Fruit fly (Drosophila melanogaster) whole organism, pupa: ENCODE results near the gene CG14456.

Experiments
- CG12605 ChIP-seq: fragments of 200-800 bp; sonication (Bioruptor generic); IDR thresholded peaks from 2 replicates; pipeline ENCODE4 v1.3.6; 2022; ENCODE audit warnings: missing biosample characterization, missing genetic modification characterization
- CG13204 ChIP-seq: fragments of 200-800 bp; sonication (Bioruptor generic); optimal IDR thresholded peaks from 2 replicates; lab custom pipeline; 2018; ENCODE audit warnings: missing biosample characterization, mild to moderate bottlenecking, missing genetic modification characterization, moderate library complexity
- CG14655 ChIP-seq: fragments of 200-800 bp; sonication (Bioruptor generic); optimal IDR thresholded peaks from 3 replicates; lab custom pipeline; 2017; ENCODE audit warnings: mild to moderate bottlenecking, missing biosample characterization, missing genetic modification reagents, missing genetic modification characterization
- CG15710 ChIP-seq: fragments of 200-800 bp; sonication (Bioruptor generic); optimal IDR thresholded peaks from 2 replicates; lab custom pipeline; 2018; ENCODE audit warnings: missing biosample characterization, mild to moderate bottlenecking, missing genetic modification characterization, moderate library complexity
- CG17806 ChIP-seq: fragments of 200-800 bp; sonication (Bioruptor generic); optimal IDR thresholded peaks from 2 replicates; lab custom pipeline; 2018; ENCODE audit warnings: missing biosample characterization, mild to moderate bottlenecking, missing genetic modification characterization, moderate library complexity
- CG32121 ChIP-seq: fragments of 200-800 bp; sonication (Bioruptor generic); IDR thresholded peaks from 2 replicates; pipeline ENCODE4 v1.3.6; 2022; ENCODE audit warnings: missing biosample characterization, missing genetic modification characterization
- CG34367 ChIP-seq: fragments of 200-800 bp; sonication (Bioruptor generic); optimal IDR thresholded peaks from 2 replicates; lab custom pipeline; 2018; ENCODE audit warnings: missing biosample characterization, mild to moderate bottlenecking, missing genetic modification characterization
- CG8159 ChIP-seq: fragments of 200-800 bp; sonication (Bioruptor generic); optimal IDR thresholded peaks from 3 replicates; lab custom pipeline; 2018; ENCODE audit warnings: missing biosample characterization, mild to moderate bottlenecking, missing genetic modification characterization, moderate library complexity
- CG8301 ChIP-seq: fragments of 200-800 bp; sonication (Bioruptor generic); optimal IDR thresholded peaks from 2 replicates; lab custom pipeline; 2018; ENCODE audit warnings: missing biosample characterization, mild to moderate bottlenecking, missing genetic modification characterization
- CG9948 ChIP-seq: fragments of 200-800 bp; sonication (Bioruptor generic); optimal IDR thresholded peaks from 2 replicates; lab custom pipeline; 2018; ENCODE audit warnings: missing biosample characterization, mild to moderate bottlenecking, missing genetic modification characterization, moderate library complexity
- D1 ChIP-seq: fragments of 200-800 bp; sonication (Bioruptor generic); optimal IDR thresholded peaks from 2 replicates; lab custom pipeline; 2018; ENCODE audit warnings: missing biosample characterization, mild to moderate bottlenecking, missing genetic modification characterization, moderate library complexity
- EcR ChIP-seq: fragments of 200-800 bp; sonication (Bioruptor generic); optimal IDR thresholded peaks from 3 replicates; lab custom pipeline; 2019; ENCODE audit warnings: missing biosample characterization, missing genetic modification characterization, mild to moderate bottlenecking, moderate library complexity, missing genetic modification reagents
- Ets98B ChIP-seq: fragments of 200-800 bp; sonication (Bioruptor generic); IDR thresholded peaks from 2 replicates; pipeline ENCODE4 v1.3.6; 2022; ENCODE audit warnings: missing biosample characterization, missing genetic modification characterization
- Pif1A ChIP-seq: fragments of 200-800 bp; sonication (Bioruptor generic); optimal IDR thresholded peaks from 3 replicates; lab custom pipeline; 2016; ENCODE audit warnings: missing biosample characterization, missing genetic modification characterization
- Pif1B ChIP-seq: fragments of 200-800 bp; sonication (Bioruptor generic); optimal IDR thresholded peaks from 3 replicates; lab custom pipeline; 2016; ENCODE audit warnings: missing biosample characterization, missing genetic modification characterization
- Snoo ChIP-seq: fragments of 200-800 bp; sonication (Bioruptor generic); optimal IDR thresholded peaks from 3 replicates; lab custom pipeline; 2017; ENCODE audit warnings: missing biosample characterization, mild to moderate bottlenecking, missing genetic modification characterization, inconsistent platforms
- fd96Ca ChIP-seq: fragments of 200-800 bp; sonication (Bioruptor generic); IDR thresholded peaks from 3 replicates; pipeline ENCODE4 v1.3.6; 2022; ENCODE audit warnings: missing biosample characterization, missing genetic modification characterization
- gl ChIP-seq: fragments of 200-800 bp; sonication (Bioruptor generic); optimal IDR thresholded peaks from 2 replicates; lab custom pipeline; 2018; ENCODE audit warnings: missing biosample characterization, mild to moderate bottlenecking, missing genetic modification characterization
- rn ChIP-seq: fragments of 200-800 bp; sonication (Bioruptor generic); IDR thresholded peaks from 2 replicates; pipeline ENCODE4 v1.3.6; 2022; ENCODE audit warnings: missing biosample characterization, missing genetic modification characterization

The CG14456 gene

dm6 chr3L:22733607-22734006 is 46.6 kb downstream of the CG14456 start:
- TF ChIP-seq CG12605 (GFP tag; lab: Robert Waterston, UW) (no peak), fd96Ca (GFP tag; lab: Robert Waterston, UW) (no peak), Ets98B (no peak), Pif1B (GFP tag; lab: Kevin White, UChicago) (no peak), Pif1A (GFP tag; lab: Kevin White, UChicago) (no peak), CG9948 (tag; lab: Kevin White, UChicago) (no peak), CG8301 (tag; lab: Kevin White, UChicago) (no peak), D1 (tag; lab: Kevin White, UChicago) (no peak), Snoo (tag; lab: Kevin White, UChicago) (no peak), rn (GFP tag; lab: Robert Waterston, UW) (no peak), CG17806 (tag; lab: Kevin White, UChicago) (no peak), gl (tag; lab: Kevin White, UChicago) (no peak), CG34367 (no peak), CG8159 (tag; lab: Kevin White, UChicago) (no peak), EcR (GFP tag; lab: Kevin White, UChicago) (no peak), CG15710 (tag; lab: Kevin White, UChicago) (no peak), CG32121 (no peak), CG13204 (GFP tag; lab: Kevin White, UChicago) (no peak), CG14655 (no peak)
- TF ChIP-seq, all 21 proteins: peak for 0
